Comparison of ENCODE assay signal across 4 fruit fly cellular contexts in genomic region chr3R:10393654-10394367, dm6.
TF ChIP-seq lines count a peak whose summit lies in the region.

No protein-coding gene starts in this region.

- TF ChIP-seq CTCF in whole organism, embryonic (GFP tag; optimal IDR thresholded peaks at IDR 0.05; lab: Kevin White, UChicago): no peak

TF ChIP-seq in whole organism, embryonic, 481 proteins besides CTCF, POLR2A, EP300 and RAD21 (continues in another document):
- TF ChIP-seq ind (GFP tag; optimal IDR thresholded peaks at IDR 0.05; lab: Kevin White, UChicago) (peak; percentile 75), Ets65A (GFP tag; lab: Kevin White, UChicago) (peak; percentile 86), Oli (tag; optimal IDR thresholded peaks at IDR 0.05; lab: Kevin White, UChicago) (peak; percentile 87), prd (optimal IDR thresholded peaks at IDR 0.05; lab: Kevin White, UChicago) (no peak), prd (GFP tag; IDR thresholded peaks at IDR 0.05; lab: Robert Waterston, UW) (peak; percentile 85), yki (optimal IDR thresholded peaks at IDR 0.05; lab: Kevin White, UChicago) (no peak), repo (GFP tag; optimal IDR thresholded peaks at IDR 0.05; lab: Kevin White, UChicago) (peak; percentile 76), Dad (GFP tag; optimal IDR thresholded peaks at IDR 0.05; lab: Kevin White, UChicago) (peak; percentile 48), Lpt (GFP tag; optimal IDR thresholded peaks at IDR 0.05; lab: Kevin White, UChicago) (no peak), NFAT (GFP tag; IDR thresholded peaks at IDR 0.05; lab: Robert Waterston, UW) (peak; percentile 69), CG2116 (GFP tag; optimal IDR thresholded peaks at IDR 0.05; lab: Kevin White, UChicago) (peak; percentile 49), CG17328 (GFP tag; IDR thresholded peaks at IDR 0.05; lab: Robert Waterston, UW) (peak; percentile 84), Ptx1 (GFP tag; IDR thresholded peaks at IDR 0.05; lab: Robert Waterston, UW) (peak; percentile 90), run (tag; optimal IDR thresholded peaks at IDR 0.05; lab: Kevin White, UChicago) (peak; percentile 82), schlank (tag; optimal IDR thresholded peaks at IDR 0.05; lab: Kevin White, UChicago) (peak; percentile 29), pfk (GFP tag; optimal IDR thresholded peaks at IDR 0.05; lab: Kevin White, UChicago) (no peak), CG12219 (GFP tag; optimal IDR thresholded peaks at IDR 0.05; lab: Kevin White, UChicago) (peak; percentile 89), inv (GFP tag; IDR thresholded peaks at IDR 0.05; lab: Robert Waterston, UW; ENCODE audit: partially characterized antibody) (no peak), pb (GFP tag; optimal IDR thresholded peaks at IDR 0.05; lab: Kevin White, UChicago) (peak; percentile 58), Ada2b (GFP tag; IDR thresholded peaks at IDR 0.05; lab: Robert Waterston, UW) (peak; percentile 94), chif (GFP tag; optimal IDR thresholded peaks at IDR 0.05; lab: Kevin White, UChicago) (peak; percentile 68 to 80), slbo (GFP tag; IDR thresholded peaks at IDR 0.05; lab: Robert Waterston, UW) (peak; percentile 91), rib (GFP tag; IDR thresholded peaks at IDR 0.05; lab: Robert Waterston, UW) (peak; percentile 75; the same call in 1 of the 2 replicates)

TF ChIP-seq in whole organism, prepupa, 60 proteins besides CTCF, POLR2A, EP300 and RAD21 (continues in another document):
- TF ChIP-seq CG11294 (GFP tag; IDR thresholded peaks at IDR 0.05; lab: Robert Waterston, UW): 0 out of 2 replicates have a peak, but pooled peaks have one; percentile 16
- TF ChIP-seq Smox (GFP tag; optimal IDR thresholded peaks at IDR 0.05; lab: Kevin White, UChicago): no peak
- TF ChIP-seq Met (GFP tag; optimal IDR thresholded peaks at IDR 0.05; lab: Kevin White, UChicago): peak; percentile 11
- no peak for TF ChIP-seq salr (GFP tag; optimal IDR thresholded peaks at IDR 0.05; lab: Kevin White, UChicago)
- TF ChIP-seq esn (GFP tag; optimal IDR thresholded peaks at IDR 0.05; lab: Kevin White, UChicago): peak; percentile 45
- TF ChIP-seq topi (GFP tag; optimal IDR thresholded peaks at IDR 0.05; lab: Kevin White, UChicago): no peak
- no peak for TF ChIP-seq Sox102F (GFP tag; optimal IDR thresholded peaks at IDR 0.05; lab: Kevin White, UChicago)
- TF ChIP-seq acj6 (GFP tag; optimal IDR thresholded peaks at IDR 0.05; lab: Kevin White, UChicago): peak; percentile 10
- no peak for TF ChIP-seq CG32006 (GFP tag; optimal IDR thresholded peaks at IDR 0.05; lab: Kevin White, UChicago)
- TF ChIP-seq Eip78C (GFP tag; lab: Kevin White, UChicago): peak; percentile 40
- TF ChIP-seq CG15336 (GFP tag; IDR thresholded peaks at IDR 0.05; lab: Robert Waterston, UW): peak; percentile 47
- peak; percentile 84 for TF ChIP-seq vri (GFP tag; optimal IDR thresholded peaks at IDR 0.05; lab: Kevin White, UChicago)
- TF ChIP-seq cyc (GFP tag; optimal IDR thresholded peaks at IDR 0.05; lab: Kevin White, UChicago): no peak
- peak; percentile 24 for TF ChIP-seq CG3032 (tag; optimal IDR thresholded peaks at IDR 0.05; lab: Kevin White, UChicago)
- no peak for TF ChIP-seq CG10631 (GFP tag; optimal IDR thresholded peaks at IDR 0.05; lab: Kevin White, UChicago)
- no peak for TF ChIP-seq dac (GFP tag; optimal IDR thresholded peaks at IDR 0.05; lab: Kevin White, UChicago)
- peak; percentile 78 for TF ChIP-seq fkh (GFP tag; optimal IDR thresholded peaks at IDR 0.05; lab: Kevin White, UChicago)
- no peak for TF ChIP-seq CG6792 (GFP tag; optimal IDR thresholded peaks at IDR 0.05; lab: Kevin White, UChicago)
- no peak for TF ChIP-seq svp (GFP tag; lab: Kevin White, UChicago)
- no peak for TF ChIP-seq Ets21C (GFP tag; optimal IDR thresholded peaks at IDR 0.05; lab: Kevin White, UChicago)
- TF ChIP-seq Blimp-1 (GFP tag; optimal IDR thresholded peaks at IDR 0.05; lab: Kevin White, UChicago): no peak
- TF ChIP-seq Eip75B (GFP tag; optimal IDR thresholded peaks at IDR 0.05; lab: Kevin White, UChicago): no peak
- TF ChIP-seq CG31627 (GFP tag; optimal IDR thresholded peaks at IDR 0.05; lab: Kevin White, UChicago): peak; percentile 14
- TF ChIP-seq Lpt (GFP tag; optimal IDR thresholded peaks at IDR 0.05; lab: Kevin White, UChicago): no peak
- TF ChIP-seq OdsH (GFP tag; optimal IDR thresholded peaks at IDR 0.05; lab: Kevin White, UChicago): no peak

TF ChIP-seq in whole organism, pupa, 21 proteins besides CTCF, POLR2A, EP300 and RAD21:
- TF ChIP-seq CG10348 (GFP tag; IDR thresholded peaks at IDR 0.05; lab: Robert Waterston, UW): no peak
- peak; percentile 45; the same call in 1 of the 2 replicates for TF ChIP-seq CG32121 (GFP tag; IDR thresholded peaks at IDR 0.05; lab: Robert Waterston, UW)
- TF ChIP-seq CG8159 (tag; optimal IDR thresholded peaks at IDR 0.05; lab: Kevin White, UChicago): no peak
- TF ChIP-seq CG13204 (GFP tag; optimal IDR thresholded peaks at IDR 0.05; lab: Kevin White, UChicago): no peak
- no peak for TF ChIP-seq Pif1A (GFP tag; optimal IDR thresholded peaks at IDR 0.05; lab: Kevin White, UChicago)
- no peak for TF ChIP-seq EcR (GFP tag; optimal IDR thresholded peaks at IDR 0.05; lab: Kevin White, UChicago)
- TF ChIP-seq CG12605 (GFP tag; IDR thresholded peaks at IDR 0.05; lab: Robert Waterston, UW): no peak
- no peak for TF ChIP-seq CG34367 (tag; optimal IDR thresholded peaks at IDR 0.05; lab: Kevin White, UChicago)
- TF ChIP-seq fd96Ca (GFP tag; IDR thresholded peaks at IDR 0.05; lab: Robert Waterston, UW): no peak
- TF ChIP-seq CG8301 (tag; optimal IDR thresholded peaks at IDR 0.05; lab: Kevin White, UChicago): no peak
- TF ChIP-seq rn (GFP tag; IDR thresholded peaks at IDR 0.05; lab: Robert Waterston, UW): no peak
- peak; percentile 59 for TF ChIP-seq CG4496 (GFP tag; IDR thresholded peaks at IDR 0.05; lab: Robert Waterston, UW)
- TF ChIP-seq CG15710 (tag; optimal IDR thresholded peaks at IDR 0.05; lab: Kevin White, UChicago): peak; percentile 9
- TF ChIP-seq D1 (tag; optimal IDR thresholded peaks at IDR 0.05; lab: Kevin White, UChicago): no peak
- no peak for TF ChIP-seq Pif1B (GFP tag; optimal IDR thresholded peaks at IDR 0.05; lab: Kevin White, UChicago)
- TF ChIP-seq Ets98B (GFP tag; IDR thresholded peaks at IDR 0.05; lab: Robert Waterston, UW): peak; percentile 23; the same call in 1 of the 2 replicates
- no peak for TF ChIP-seq Snoo (tag; optimal IDR thresholded peaks at IDR 0.05; lab: Kevin White, UChicago)
- TF ChIP-seq gl (tag; optimal IDR thresholded peaks at IDR 0.05; lab: Kevin White, UChicago): no peak
- no peak for TF ChIP-seq CG14655 (GFP tag; optimal IDR thresholded peaks at IDR 0.05; lab: Kevin White, UChicago)
- peak; percentile 14 for TF ChIP-seq CG9948 (tag; optimal IDR thresholded peaks at IDR 0.05; lab: Kevin White, UChicago)
- peak; percentile 28 for TF ChIP-seq CG17806 (tag; optimal IDR thresholded peaks at IDR 0.05; lab: Kevin White, UChicago)

TF ChIP-seq in whole organism, wandering third instar larva, 38 proteins besides CTCF, POLR2A, EP300 and RAD21:
- TF ChIP-seq Hr78 (GFP tag; optimal IDR thresholded peaks at IDR 0.05; lab: Kevin White, UChicago): no peak
- TF ChIP-seq Jra (GFP tag; optimal IDR thresholded peaks at IDR 0.05; lab: Kevin White, UChicago): peak; percentile 13
- peak; percentile 56 for TF ChIP-seq sv (GFP tag; optimal IDR thresholded peaks at IDR 0.05; lab: Kevin White, UChicago)
- peak; percentile 5 for TF ChIP-seq OdsH (GFP tag; optimal IDR thresholded peaks at IDR 0.05; lab: Kevin White, UChicago)
- TF ChIP-seq dl (GFP tag; optimal IDR thresholded peaks at IDR 0.05; lab: Kevin White, UChicago; ENCODE audit: insufficient read depth in 1 of 2, partially characterized antibody in 2 of 2): peak; percentile 43 to 59
- peak; percentile 23 for TF ChIP-seq tai (GFP tag; optimal IDR thresholded peaks at IDR 0.05; lab: Kevin White, UChicago)
- TF ChIP-seq ey (GFP tag; optimal IDR thresholded peaks at IDR 0.05; lab: Kevin White, UChicago): peak; percentile 3
- no peak for TF ChIP-seq Rel (GFP tag; optimal IDR thresholded peaks at IDR 0.05; lab: Kevin White, UChicago)
- TF ChIP-seq Rel (tag; optimal IDR thresholded peaks at IDR 0.05; lab: Kevin White, UChicago): peak; percentile 60
- no peak for TF ChIP-seq Abd-B (GFP tag; optimal IDR thresholded peaks at IDR 0.05; lab: Kevin White, UChicago)

Comparison
In these comparisons a context has a peak if more than half of its experiments do, and no peak if none do; other contexts are left out.
1. Of the 7 proteins assayed by ChIP-seq in both whole organism, embryonic and whole organism, prepupa: peak only in whole organism, embryonic: Blimp-1, CG16779, CG6854 and Sox102F; only in whole organism, prepupa: none; in both: Gug; in neither: 2.